Worm (Caenorhabditis elegans): Measurements from ENCODE around the gene Y75B8A.31.
A peak's percentile ranks its signal among the peaks of the same experiment; 100 is the strongest.

Gene Y75B8A.31

ce11 chrIII:12351301-12351700 is at the start of gene Y75B8A.31, which contains the start of gene pph-4.1:
Gene Y75B8A.31, plus strand, starts transcription at chrIII:12351642.
Gene pph-4.1, minus strand, starts transcription at chrIII:12351336.
- TF ChIP-seq flt-1 (GFP tag; IDR thresholded peaks at IDR 0.05), result peak; percentile 48; the same call in 1 of the 2 replicates
- TF ChIP-seq tbx-37 (GFP tag; conservative IDR thresholded peaks at IDR 0.05), result peak; percentile 87
- TF ChIP-seq aly-1 (tag; optimal IDR thresholded peaks at IDR 0.05), result no peak
- no peak for TF ChIP-seq tra-4 (tag; optimal IDR thresholded peaks at IDR 0.05)
- no peak for TF ChIP-seq hnd-1 (tag; optimal IDR thresholded peaks at IDR 0.05)
- TF ChIP-seq sea-1 (GFP tag; conservative IDR thresholded peaks at IDR 0.05), result 0 out of 2 replicates have a peak, but pooled peaks have one; percentile 26
- peak; percentile 52; the same call in 1 of the 2 replicates for TF ChIP-seq tbx-11 (GFP tag; IDR thresholded peaks at IDR 0.05)
- no peak for TF ChIP-seq ama-1 (optimal IDR thresholded peaks at IDR 0.05)
- peak; percentile 0 for TF ChIP-seq ceh-13 (GFP tag; optimal IDR thresholded peaks at IDR 0.05)
- TF ChIP-seq scrt-1 (GFP tag; IDR thresholded peaks at IDR 0.05), result 0 out of 2 replicates have a peak, but pooled peaks have one; percentile 13
- peak; percentile 10 for TF ChIP-seq F13C5.2 (tag; optimal IDR thresholded peaks at IDR 0.05)
- TF ChIP-seq pes-1 (GFP tag; IDR thresholded peaks at IDR 0.05), result peak; percentile 74

ce11 chrIII:12303084-12303483 is 48.4 kb upstream of the Y75B8A.31 start, which contains the start of gene mrp-8:
Gene mrp-8, minus strand, starts transcription at chrIII:12303184.
- TF ChIP-seq hmbx-1 (tag; optimal IDR thresholded peaks at IDR 0.05) (no peak), flt-1 (GFP tag; IDR thresholded peaks at IDR 0.05) (no peak), ets-7 (tag; optimal IDR thresholded peaks at IDR 0.05) (no peak), ceh-36 (tag; optimal IDR thresholded peaks at IDR 0.05) (no peak), tbx-37 (GFP tag; conservative IDR thresholded peaks at IDR 0.05) (no peak), pes-1 (GFP tag; IDR thresholded peaks at IDR 0.05) (no peak), scrt-1 (GFP tag; IDR thresholded peaks at IDR 0.05) (no peak), hnd-1 (tag; optimal IDR thresholded peaks at IDR 0.05) (no peak), ceh-13 (GFP tag; optimal IDR thresholded peaks at IDR 0.05) (no peak), F13C5.2 (tag; optimal IDR thresholded peaks at IDR 0.05) (no peak), B0310.2 (tag; optimal IDR thresholded peaks at IDR 0.05) (no peak), tra-4 (tag; optimal IDR thresholded peaks at IDR 0.05) (no peak), sea-1 (GFP tag; conservative IDR thresholded peaks at IDR 0.05) (no peak), hmg-4 (GFP tag; optimal IDR thresholded peaks at IDR 0.05) (no peak), ama-1 (optimal IDR thresholded peaks at IDR 0.05) (no peak), tbx-11 (GFP tag; IDR thresholded peaks at IDR 0.05) (no peak), aly-1 (tag; optimal IDR thresholded peaks at IDR 0.05) (no peak)

ce11 chrIII:12304805-12305377 is 46.6 kb upstream of the Y75B8A.31 start:
- no peak for TF ChIP-seq scrt-1 (GFP tag; IDR thresholded peaks at IDR 0.05)
- no peak for TF ChIP-seq aly-1 (tag; optimal IDR thresholded peaks at IDR 0.05)
- TF ChIP-seq tbx-37 (GFP tag; conservative IDR thresholded peaks at IDR 0.05), result no peak
- TF ChIP-seq tbx-11 (GFP tag; IDR thresholded peaks at IDR 0.05), result no peak
- no peak for TF ChIP-seq ceh-36 (tag; optimal IDR thresholded peaks at IDR 0.05)
- no peak for TF ChIP-seq tra-4 (tag; optimal IDR thresholded peaks at IDR 0.05)
- no peak for TF ChIP-seq pes-1 (GFP tag; IDR thresholded peaks at IDR 0.05)
- TF ChIP-seq F13C5.2 (tag; optimal IDR thresholded peaks at IDR 0.05), result no peak
- no peak for TF ChIP-seq hmg-4 (GFP tag; optimal IDR thresholded peaks at IDR 0.05)
- TF ChIP-seq hmbx-1 (tag; optimal IDR thresholded peaks at IDR 0.05), result no peak
- TF ChIP-seq B0310.2 (tag; optimal IDR thresholded peaks at IDR 0.05), result no peak
- TF ChIP-seq hnd-1 (tag; optimal IDR thresholded peaks at IDR 0.05), result no peak
- no peak for TF ChIP-seq ceh-13 (GFP tag; optimal IDR thresholded peaks at IDR 0.05)
- TF ChIP-seq ama-1 (optimal IDR thresholded peaks at IDR 0.05), result no peak
- no peak for TF ChIP-seq ets-7 (tag; optimal IDR thresholded peaks at IDR 0.05)
- no peak for TF ChIP-seq sea-1 (GFP tag; conservative IDR thresholded peaks at IDR 0.05)
- no peak for TF ChIP-seq flt-1 (GFP tag; IDR thresholded peaks at IDR 0.05)

- TF ChIP-seq tbx-37 (GFP tag; conservative IDR thresholded peaks at IDR 0.05) (no peak), F13C5.2 (tag; optimal IDR thresholded peaks at IDR 0.05) (no peak), hmg-4 (GFP tag; optimal IDR thresholded peaks at IDR 0.05) (no peak), hmbx-1 (tag; optimal IDR thresholded peaks at IDR 0.05) (no peak), aly-1 (tag; optimal IDR thresholded peaks at IDR 0.05) (no peak), ceh-13 (GFP tag; optimal IDR thresholded peaks at IDR 0.05) (no peak), ama-1 (optimal IDR thresholded peaks at IDR 0.05) (no peak)
Measured at ce11 chrIII:12307475-12307874, 44.0 kb upstream of the Y75B8A.31 start, which contains the start of gene pqn-92. Gene pqn-92, plus strand, starts transcription at chrIII:12307781.

ce11 chrIII:12312886-12313285 is 38.6 kb upstream of the Y75B8A.31 start, which contains the start of gene Y75B8A.39:
Gene Y75B8A.39, plus strand, starts transcription at chrIII:12313186.
- no peak for TF ChIP-seq scrt-1 (GFP tag; IDR thresholded peaks at IDR 0.05)
- no peak for TF ChIP-seq pes-1 (GFP tag; IDR thresholded peaks at IDR 0.05)
- TF ChIP-seq hmg-4 (GFP tag; optimal IDR thresholded peaks at IDR 0.05), result no peak
- TF ChIP-seq B0310.2 (tag; optimal IDR thresholded peaks at IDR 0.05), result no peak
- no peak for TF ChIP-seq aly-1 (tag; optimal IDR thresholded peaks at IDR 0.05)
- TF ChIP-seq F13C5.2 (tag; optimal IDR thresholded peaks at IDR 0.05), result no peak
- TF ChIP-seq tra-4 (tag; optimal IDR thresholded peaks at IDR 0.05), result no peak

- no peak for TF ChIP-seq B0310.2 (tag; optimal IDR thresholded peaks at IDR 0.05)
- no peak for TF ChIP-seq ceh-13 (GFP tag; optimal IDR thresholded peaks at IDR 0.05)
- TF ChIP-seq ets-7 (tag; optimal IDR thresholded peaks at IDR 0.05), result no peak
- no peak for TF ChIP-seq flt-1 (GFP tag; IDR thresholded peaks at IDR 0.05)
- no peak for TF ChIP-seq pes-1 (GFP tag; IDR thresholded peaks at IDR 0.05)
- no peak for TF ChIP-seq hmbx-1 (tag; optimal IDR thresholded peaks at IDR 0.05)
- TF ChIP-seq tbx-37 (GFP tag; conservative IDR thresholded peaks at IDR 0.05), result no peak
- no peak for TF ChIP-seq scrt-1 (GFP tag; IDR thresholded peaks at IDR 0.05)
- TF ChIP-seq sea-1 (GFP tag; conservative IDR thresholded peaks at IDR 0.05), result no peak
- TF ChIP-seq aly-1 (tag; optimal IDR thresholded peaks at IDR 0.05), result no peak
- TF ChIP-seq hmg-4 (GFP tag; optimal IDR thresholded peaks at IDR 0.05), result no peak
Measured at ce11 chrIII:12315179-12315578, 36.3 kb upstream of the Y75B8A.31 start, which contains the start of gene Y75B8A.37. Gene Y75B8A.37, plus strand, starts transcription at chrIII:12315479.

ce11 chrIII:12317492-12317891 is 34.0 kb upstream of the Y75B8A.31 start:
- TF ChIP-seq ets-7 (tag; optimal IDR thresholded peaks at IDR 0.05) (no peak), tbx-11 (GFP tag; IDR thresholded peaks at IDR 0.05) (no peak), pes-1 (GFP tag; IDR thresholded peaks at IDR 0.05) (no peak), tra-4 (tag; optimal IDR thresholded peaks at IDR 0.05) (no peak), ama-1 (optimal IDR thresholded peaks at IDR 0.05) (no peak), tbx-37 (GFP tag; conservative IDR thresholded peaks at IDR 0.05) (no peak), ceh-36 (tag; optimal IDR thresholded peaks at IDR 0.05) (no peak)
